Fruit fly (Drosophila melanogaster) whole organism, wandering third instar larva: ENCODE measurements around the gene Cep97.

Source experiments
- Abd-B ChIP-seq: fragments of >200 bp; optimal IDR thresholded peaks from 2 replicates; lab custom pipeline; 2017; ENCODE audit warnings: missing biosample characterization, missing genetic modification characterization
- CG32264 ChIP-seq: fragments of 200-800 bp; sonication (Bioruptor generic); optimal IDR thresholded peaks from 2 replicates; lab custom pipeline; 2016; ENCODE audit warnings: missing biosample characterization, missing genetic modification characterization
- CG9705 ChIP-seq: fragments of 200-800 bp; sonication (Bioruptor generic); optimal IDR thresholded peaks from 2 replicates; lab custom pipeline; 2018; ENCODE audit warnings: missing biosample characterization, mild to moderate bottlenecking, missing genetic modification characterization
- CrebA ChIP-seq: fragments of 200-800 bp; sonication (Bioruptor generic); optimal IDR thresholded peaks from 2 replicates; lab custom pipeline; 2016; ENCODE audit warnings: missing biosample characterization, mild to moderate bottlenecking, missing genetic modification characterization, borderline replicate concordance
- Dfd ChIP-seq: fragments of >200 bp; optimal IDR thresholded peaks from 2 replicates; lab custom pipeline; 2017; ENCODE audit warnings: missing biosample characterization, missing genetic modification characterization
- Dif ChIP-seq: fragments of 200-275, 200-300 bp; sonication (Bioruptor generic); optimal IDR thresholded peaks from 2 replicates; lab custom pipeline; 2018; ENCODE audit warnings: missing biosample characterization, missing genetic modification characterization; ENCODE audit not compliant: partially characterized antibody
- GATAd ChIP-seq: sonication (Bioruptor generic); optimal IDR thresholded peaks from 2 replicates; lab custom pipeline; 2016; ENCODE audit warnings: missing biosample characterization, missing genetic modification characterization
- HLH106 ChIP-seq: fragments of 200-800 bp; optimal IDR thresholded peaks from 3 replicates; lab custom pipeline; 2019; ENCODE audit warnings: missing biosample characterization, mild to moderate bottlenecking, missing genetic modification characterization, moderate library complexity
- Hnf4 ChIP-seq: fragments of 200-800 bp; sonication (Bioruptor generic); optimal IDR thresholded peaks from 2 replicates; lab custom pipeline; 2016; ENCODE audit warnings: missing biosample characterization, mild to moderate bottlenecking, missing genetic modification characterization
- Hr78 ChIP-seq: fragments of >200 bp; optimal IDR thresholded peaks from 2 replicates; lab custom pipeline; 2017; ENCODE audit warnings: missing biosample characterization, missing genetic modification characterization
- Hr83 ChIP-seq: fragments of 200-300 bp; sonication (Bioruptor generic); optimal IDR thresholded peaks from 2 replicates; lab custom pipeline; 2016; ENCODE audit warnings: missing biosample characterization, mild to moderate bottlenecking, missing genetic modification characterization, moderate library complexity; ENCODE audit not compliant: poor library complexity, severe bottlenecking
- Jra ChIP-seq: sonication (Bioruptor generic); optimal IDR thresholded peaks from 2 replicates; lab custom pipeline; 2016; ENCODE audit warnings: missing biosample characterization, missing genetic modification characterization
- Mio ChIP-seq: sonication (Bioruptor generic); optimal IDR thresholded peaks from 2 replicates; lab custom pipeline; 2016; ENCODE audit warnings: missing biosample characterization, missing genetic modification characterization
- Myc ChIP-seq: fragments of >200 bp; optimal IDR thresholded peaks from 2 replicates; lab custom pipeline; 2017
- N ChIP-seq: fragments of >200 bp; optimal IDR thresholded peaks from 2 replicates; lab custom pipeline; 2018; ENCODE audit warnings: missing biosample characterization, missing external identifiers, missing genetic modification characterization
- OdsH ChIP-seq: fragments of 200-800 bp; sonication (Bioruptor generic); optimal IDR thresholded peaks from 2 replicates; lab custom pipeline; 2016; ENCODE audit warnings: missing biosample characterization, mild to moderate bottlenecking, missing genetic modification characterization
- Rel ChIP-seq, 2 experiments: fragments of 200-800 bp; sonication (Bioruptor generic) in 1 of 2; optimal IDR thresholded peaks; 2 replicates in 1 of 2; 3 replicates in 1 of 2; lab custom pipeline; 2016 to 2019; ENCODE audit warnings: mild to moderate bottlenecking in 2 of 2, missing biosample characterization in 2 of 2, missing genetic modification characterization in 2 of 2, moderate library complexity in 1 of 2
- Sp1 ChIP-seq: fragments of 200-800 bp; sonication (Bioruptor generic); optimal IDR thresholded peaks from 3 replicates; lab custom pipeline; 2019; ENCODE audit warnings: missing biosample characterization, mild to moderate bottlenecking, missing genetic modification characterization, moderate library complexity
- Vsx2 ChIP-seq: fragments of 200-300, 225-300 bp; sonication (Bioruptor generic); optimal IDR thresholded peaks from 2 replicates; lab custom pipeline; 2018; ENCODE audit warnings: missing biosample characterization, missing genetic modification characterization; ENCODE audit not compliant: partially characterized antibody
- br ChIP-seq: fragments of 200-800 bp; sonication (Bioruptor generic); optimal IDR thresholded peaks from 2 replicates; lab custom pipeline; 2016; ENCODE audit warnings: missing biosample characterization, missing genetic modification characterization
- brk ChIP-seq: fragments of 200-800 bp; sonication (Bioruptor generic); optimal IDR thresholded peaks from 2 replicates; lab custom pipeline; 2016; ENCODE audit warnings: missing biosample characterization, mild to moderate bottlenecking, missing genetic modification characterization
- dl ChIP-seq, 2 experiments: fragments of 175-275, 200-275 bp in 1 of 2; fragments of 200-275 bp in 1 of 2; sonication (Bioruptor generic); optimal IDR thresholded peaks; lab custom pipeline; 2018; ENCODE audit warnings: mild to moderate bottlenecking in 2 of 2, missing biosample characterization in 2 of 2, missing genetic modification characterization in 2 of 2, moderate library complexity in 2 of 2; ENCODE audit not compliant: partially characterized antibody in 2 of 2, insufficient read depth in 1 of 2
- dmrt93B ChIP-seq: fragments of 200-800 bp; sonication (Bioruptor generic); optimal IDR thresholded peaks from 2 replicates; lab custom pipeline; 2018; ENCODE audit warnings: missing biosample characterization, mild to moderate bottlenecking, missing genetic modification characterization
- dsf ChIP-seq: sonication (Bioruptor generic); optimal IDR thresholded peaks from 2 replicates; lab custom pipeline; 2016; ENCODE audit warnings: missing biosample characterization, missing genetic modification characterization, borderline replicate concordance
- ey ChIP-seq: fragments of 200-800 bp; sonication (Bioruptor generic); optimal IDR thresholded peaks from 2 replicates; lab custom pipeline; 2016; ENCODE audit warnings: missing biosample characterization, missing genetic modification characterization
- foxo ChIP-seq, 2 experiments: fragments of 200-800 bp; sonication (Bioruptor generic); optimal IDR thresholded peaks; 2 replicates in 1 of 2; 3 replicates in 1 of 2; lab custom pipeline; 2016 to 2017; ENCODE audit warnings: missing biosample characterization in 2 of 2, missing genetic modification characterization in 2 of 2
- fru ChIP-seq: fragments of 200-800 bp; sonication (Bioruptor generic); optimal IDR thresholded peaks from 3 replicates; lab custom pipeline; 2016; ENCODE audit warnings: missing biosample characterization, mild to moderate bottlenecking, missing genetic modification characterization
- h ChIP-seq: fragments of 200-800 bp; sonication (Bioruptor generic); optimal IDR thresholded peaks from 3 replicates; lab custom pipeline; 2016; ENCODE audit warnings: missing biosample characterization, mild to moderate bottlenecking, missing genetic modification characterization
- jim ChIP-seq: fragments of 175-275, 200-325 bp; sonication (Bioruptor generic); optimal IDR thresholded peaks from 2 replicates; lab custom pipeline; 2016; ENCODE audit warnings: missing biosample characterization, mild to moderate bottlenecking, missing genetic modification characterization
- lola ChIP-seq: fragments of >200 bp; optimal IDR thresholded peaks from 2 replicates; lab custom pipeline; 2017; ENCODE audit warnings: missing biosample characterization, missing genetic modification characterization
- pan ChIP-seq: fragments of >200 bp; optimal IDR thresholded peaks from 2 replicates; lab custom pipeline; 2017
- psq ChIP-seq: fragments of 200-800 bp; sonication (Bioruptor generic); optimal IDR thresholded peaks from 3 replicates; lab custom pipeline; 2017; ENCODE audit warnings: missing biosample characterization, mild to moderate bottlenecking, missing genetic modification characterization, moderate library complexity
- rgr ChIP-seq: fragments of 200-800 bp; sonication (Bioruptor generic); optimal IDR thresholded peaks from 3 replicates; lab custom pipeline; 2016; ENCODE audit warnings: missing biosample characterization, mild to moderate bottlenecking, missing genetic modification characterization
- sage ChIP-seq: fragments of 200-800 bp; sonication (Bioruptor generic); optimal IDR thresholded peaks from 2 replicates; lab custom pipeline; 2016; ENCODE audit warnings: missing biosample characterization, mild to moderate bottlenecking, missing genetic modification characterization
- sv ChIP-seq: fragments of 200-800 bp; sonication (Bioruptor generic); optimal IDR thresholded peaks from 3 replicates; lab custom pipeline; 2016; ENCODE audit warnings: missing biosample characterization, missing genetic modification characterization
- tai ChIP-seq: sonication (Bioruptor generic); optimal IDR thresholded peaks from 2 replicates; lab custom pipeline; 2016; ENCODE audit warnings: missing biosample characterization, missing genetic modification characterization
- usp ChIP-seq: fragments of >200 bp; optimal IDR thresholded peaks from 2 replicates; lab custom pipeline; 2017; ENCODE audit warnings: missing biosample characterization, missing genetic modification characterization
- woc ChIP-seq: sonication (Bioruptor generic); optimal IDR thresholded peaks from 2 replicates; lab custom pipeline; 2016; ENCODE audit warnings: missing biosample characterization, mild to moderate bottlenecking, missing genetic modification characterization

Cep97 gene

dm6 chr2L:3882172-3882571 lies 14.7 kb downstream of the Cep97 start (continued):
- TF ChIP-seq Dfd (GFP tag; lab: Kevin White, UChicago), result no peak
- TF ChIP-seq usp, result no peak
- TF ChIP-seq N (GFP tag; lab: Kevin White, UChicago), result no peak
- TF ChIP-seq tai (GFP tag; lab: Kevin White, UChicago), result peak; percentile 44
- no peak for TF ChIP-seq dl (GFP tag; optimal IDR thresholded peaks at IDR 0.05; lab: Kevin White, UChicago; ENCODE audit: insufficient read depth in 1 of 2, partially characterized antibody in 2 of 2)
- peak; percentile 26 for TF ChIP-seq OdsH (GFP tag; lab: Kevin White, UChicago)
- TF ChIP-seq dmrt93B (GFP tag; lab: Kevin White, UChicago), result peak; percentile 37
- peak; percentile 66 for TF ChIP-seq rgr

- TF ChIP-seq dsf (no peak), Abd-B (GFP tag; lab: Kevin White, UChicago) (no peak), lola (GFP tag; lab: Kevin White, UChicago) (no peak), Vsx2 (GFP tag; lab: Kevin White, UChicago) (no peak), Dfd (GFP tag; lab: Kevin White, UChicago) (peak; percentile 78), ey (no peak)
Measured at dm6 chr2L:3883939-3884338, 16.4 kb downstream of the Cep97 start.

- TF ChIP-seq dsf (no peak), Jra (no peak), CG9705 (GFP tag; lab: Kevin White, UChicago) (no peak), CrebA (GFP tag; lab: Kevin White, UChicago) (no peak), jim (GFP tag; lab: Kevin White, UChicago) (peak; percentile 29), Vsx2 (GFP tag; lab: Kevin White, UChicago) (no peak)
Measured at dm6 chr2L:3888173-3888572, 20.7 kb downstream of the Cep97 start.

dm6 chr2L:3888754-3889603 lies 21.5 kb downstream of the Cep97 start:
- TF ChIP-seq psq (GFP tag; lab: Kevin White, UChicago) (peak; percentile 80), jim (GFP tag; lab: Kevin White, UChicago) (no peak), Hnf4 (GFP tag; lab: Kevin White, UChicago) (peak; percentile 6), Hr78 (GFP tag; lab: Kevin White, UChicago) (no peak), Dif (GFP tag; lab: Kevin White, UChicago) (peak; percentile 65), N (GFP tag; lab: Kevin White, UChicago) (no peak), br (GFP tag; lab: Kevin White, UChicago) (peak; percentile 18), CrebA (GFP tag; lab: Kevin White, UChicago) (no peak), Dfd (GFP tag; lab: Kevin White, UChicago) (no peak), woc (GFP tag; lab: Kevin White, UChicago) (peak; percentile 78), CG32264 (GFP tag; lab: Kevin White, UChicago) (no peak), Jra (no peak), rgr (peak; percentile 55), sage (GFP tag; lab: Kevin White, UChicago) (no peak), Sp1 (GFP tag; lab: Kevin White, UChicago) (peak; percentile 84), Rel (GFP tag; optimal IDR thresholded peaks at IDR 0.05; lab: Kevin White, UChicago) (peak; percentile 4), Rel (tag; optimal IDR thresholded peaks at IDR 0.05; lab: Kevin White, UChicago) (no peak), GATAd (GFP tag; lab: Kevin White, UChicago) (no peak), Vsx2 (GFP tag; lab: Kevin White, UChicago) (peak; percentile 77), Hr83 (GFP tag; lab: Kevin White, UChicago) (no peak), brk (GFP tag; lab: Kevin White, UChicago) (peak; percentile 45), Mio (GFP tag; lab: Kevin White, UChicago) (no peak), Myc (lab: Kevin White, UChicago) (no peak), HLH106 (tag; lab: Kevin White, UChicago) (peak; percentile 71), h (GFP tag; lab: Kevin White, UChicago) (peak; percentile 42), fru (GFP tag; lab: Kevin White, UChicago) (peak; percentile 74), foxo (GFP tag; optimal IDR thresholded peaks at IDR 0.05; lab: Kevin White, UChicago) (peak in 1 of 2 experiments; percentile 72), dmrt93B (GFP tag; lab: Kevin White, UChicago) (peak; percentile 54), OdsH (GFP tag; lab: Kevin White, UChicago) (peak; percentile 75), pan (lab: Kevin White, UChicago) (peak; percentile 70), sv (GFP tag; lab: Kevin White, UChicago) (peak; percentile 18), dsf (no peak), usp (no peak), dl (GFP tag; optimal IDR thresholded peaks at IDR 0.05; lab: Kevin White, UChicago; ENCODE audit: insufficient read depth in 1 of 2, partially characterized antibody in 2 of 2) (peak in 1 of 2 experiments; percentile 31), lola (GFP tag; lab: Kevin White, UChicago) (no peak), tai (GFP tag; lab: Kevin White, UChicago) (peak; percentile 29), Abd-B (GFP tag; lab: Kevin White, UChicago) (no peak), ey (peak; percentile 34), CG9705 (GFP tag; lab: Kevin White, UChicago) (peak; percentile 47)
- TF ChIP-seq, all 38 proteins: peak for 22
